Fruit fly (Drosophila melanogaster): ENCODE results near the gene bowl.
A peak's percentile ranks its signal among the peaks of the same experiment; 100 is the strongest.

bowl gene

DNA sequence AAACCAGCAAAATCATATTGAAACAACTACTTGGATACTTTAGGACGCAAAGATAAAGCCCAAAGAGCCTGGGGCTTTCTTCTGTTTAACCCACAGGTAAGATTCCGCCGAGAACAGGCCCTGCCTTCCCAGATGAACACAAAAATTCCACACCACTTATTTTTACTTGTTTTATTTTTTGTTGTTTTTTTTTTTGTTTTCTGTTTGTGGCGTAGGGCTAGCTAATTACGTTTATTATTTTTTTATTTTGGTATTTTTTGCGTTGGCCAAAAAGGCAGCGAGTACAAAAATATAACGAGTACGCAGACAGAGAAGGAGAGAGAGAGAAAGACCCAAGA, 1.1 kb downstream of the bowl start:
- no peak for TF ChIP-seq Ets21C (GFP tag; optimal IDR thresholded peaks at IDR 0.05)
- TF ChIP-seq fd85E (GFP tag; optimal IDR thresholded peaks at IDR 0.05): no peak
- no peak for TF ChIP-seq achi (GFP tag; optimal IDR thresholded peaks at IDR 0.05)
- TF ChIP-seq CG6854 (GFP tag; optimal IDR thresholded peaks at IDR 0.05): no peak
- TF ChIP-seq CG6163 (GFP tag; IDR thresholded peaks at IDR 0.05): peak; percentile 54; the same call in 2 of the 3 replicates
- TF ChIP-seq CG3919 (GFP tag; optimal IDR thresholded peaks at IDR 0.05): no peak
- TF ChIP-seq CG6792 (GFP tag; optimal IDR thresholded peaks at IDR 0.05): no peak
- peak; percentile 24 for TF ChIP-seq CG9139 (GFP tag; optimal IDR thresholded peaks at IDR 0.05)
- no peak for TF ChIP-seq CG6808 (GFP tag; optimal IDR thresholded peaks at IDR 0.05)
- TF ChIP-seq CG8119 (GFP tag; IDR thresholded peaks at IDR 0.05): peak; percentile 24; the same call in 1 of the 3 replicates
- no peak for TF ChIP-seq CG10669 (GFP tag; optimal IDR thresholded peaks at IDR 0.05)
- no peak for TF ChIP-seq CG10631 (GFP tag; optimal IDR thresholded peaks at IDR 0.05)
- TF ChIP-seq CG32006 (GFP tag; optimal IDR thresholded peaks at IDR 0.05): no peak
- peak; percentile 67 for TF ChIP-seq Eip78C (GFP tag)
- no peak for TF ChIP-seq OdsH (GFP tag; optimal IDR thresholded peaks at IDR 0.05)
- TF ChIP-seq CG11762 (GFP tag; optimal IDR thresholded peaks at IDR 0.05; ENCODE audit: insufficient read depth): no peak
- no peak for TF ChIP-seq vri (GFP tag; optimal IDR thresholded peaks at IDR 0.05)
- TF ChIP-seq Sox102F (GFP tag; optimal IDR thresholded peaks at IDR 0.05): no peak
- TF ChIP-seq eg (GFP tag; IDR thresholded peaks at IDR 0.05): peak; percentile 25; the same call in 1 of the 3 replicates
- no peak for TF ChIP-seq CG3032 (tag; optimal IDR thresholded peaks at IDR 0.05)
- TF ChIP-seq CG1621 (tag; optimal IDR thresholded peaks at IDR 0.05): no peak
- no peak for TF ChIP-seq CG11902 (GFP tag; optimal IDR thresholded peaks at IDR 0.05)
- no peak for TF ChIP-seq Ets96B (tag; optimal IDR thresholded peaks at IDR 0.05)
- no peak for TF ChIP-seq fkh (GFP tag; optimal IDR thresholded peaks at IDR 0.05)
- TF ChIP-seq net (GFP tag; optimal IDR thresholded peaks at IDR 0.05): no peak

dm6 chr2L:3772937-3773623, 1.6 kb downstream of the bowl start:
- TF ChIP-seq esn (GFP tag; optimal IDR thresholded peaks at IDR 0.05) (peak; percentile 87), Sox14 (GFP tag; optimal IDR thresholded peaks at IDR 0.05) (peak; percentile 76), vri (GFP tag; optimal IDR thresholded peaks at IDR 0.05) (peak; percentile 15), CG34406 (GFP tag; optimal IDR thresholded peaks at IDR 0.05) (peak; percentile 80), Ets96B (tag; optimal IDR thresholded peaks at IDR 0.05) (peak; percentile 70), CG10669 (GFP tag; optimal IDR thresholded peaks at IDR 0.05) (peak; percentile 59), spab (GFP tag; optimal IDR thresholded peaks at IDR 0.05) (peak; percentile 70), pdm3 (GFP tag; optimal IDR thresholded peaks at IDR 0.05) (peak; percentile 79), net (GFP tag; optimal IDR thresholded peaks at IDR 0.05) (no peak), CG9139 (GFP tag; optimal IDR thresholded peaks at IDR 0.05) (no peak), CG6808 (GFP tag; optimal IDR thresholded peaks at IDR 0.05) (peak; percentile 69), fd85E (GFP tag; optimal IDR thresholded peaks at IDR 0.05) (no peak), Lpt (GFP tag; optimal IDR thresholded peaks at IDR 0.05) (peak; percentile 70), CG3032 (tag; optimal IDR thresholded peaks at IDR 0.05) (peak; percentile 72), cyc (GFP tag; optimal IDR thresholded peaks at IDR 0.05) (peak; percentile 52), CG32006 (GFP tag; optimal IDR thresholded peaks at IDR 0.05) (peak; percentile 88), Hr39 (GFP tag; optimal IDR thresholded peaks at IDR 0.05) (peak; percentile 67), Blimp-1 (GFP tag; optimal IDR thresholded peaks at IDR 0.05) (peak; percentile 31), CG8632 (GFP tag; optimal IDR thresholded peaks at IDR 0.05) (peak; percentile 78), dac (GFP tag; optimal IDR thresholded peaks at IDR 0.05) (peak; percentile 39), CG31627 (GFP tag; optimal IDR thresholded peaks at IDR 0.05) (peak; percentile 63), Ets21C (GFP tag; optimal IDR thresholded peaks at IDR 0.05) (peak; percentile 49), fd59A (GFP tag; optimal IDR thresholded peaks at IDR 0.05) (peak; percentile 53), Sox15 (GFP tag; optimal IDR thresholded peaks at IDR 0.05) (peak; percentile 35), CG6163 (GFP tag; IDR thresholded peaks at IDR 0.05) (peak; percentile 32; the same call in 1 of the 3 replicates), Hr38 (GFP tag; optimal IDR thresholded peaks at IDR 0.05) (no peak), eg (GFP tag; IDR thresholded peaks at IDR 0.05) (0 out of 3 replicates have a peak, but pooled peaks have one; percentile 30), CG6276 (GFP tag; optimal IDR thresholded peaks at IDR 0.05) (peak; percentile 68), Sox102F (GFP tag; optimal IDR thresholded peaks at IDR 0.05) (peak; percentile 55), topi (GFP tag; optimal IDR thresholded peaks at IDR 0.05) (peak; percentile 83), CG1621 (tag; optimal IDR thresholded peaks at IDR 0.05) (peak; percentile 69), Eip78C (GFP tag) (peak; percentile 96), CG6854 (GFP tag; optimal IDR thresholded peaks at IDR 0.05) (no peak), CG10631 (GFP tag; optimal IDR thresholded peaks at IDR 0.05) (peak; percentile 82), acj6 (GFP tag; optimal IDR thresholded peaks at IDR 0.05) (peak; percentile 79), Met (GFP tag; optimal IDR thresholded peaks at IDR 0.05) (peak; percentile 81), CG3919 (GFP tag; optimal IDR thresholded peaks at IDR 0.05) (peak; percentile 75), CG11762 (GFP tag; optimal IDR thresholded peaks at IDR 0.05; ENCODE audit: insufficient read depth) (peak; percentile 52), CG11294 (GFP tag; IDR thresholded peaks at IDR 0.05) (no peak), OdsH (GFP tag; optimal IDR thresholded peaks at IDR 0.05) (peak; percentile 79), Smox (GFP tag; optimal IDR thresholded peaks at IDR 0.05) (peak; percentile 76)
